Fruit fly (Drosophila melanogaster): ENCODE measurements around the gene CG5070.

- TF ChIP-seq Smox (GFP tag; optimal IDR thresholded peaks at IDR 0.05) (no peak), pdm3 (GFP tag; optimal IDR thresholded peaks at IDR 0.05) (no peak), CG6808 (GFP tag; optimal IDR thresholded peaks at IDR 0.05) (no peak), CG6854 (GFP tag; optimal IDR thresholded peaks at IDR 0.05) (no peak), Eip78C (GFP tag) (no peak), CG3032 (tag; optimal IDR thresholded peaks at IDR 0.05) (no peak), CG10669 (GFP tag; optimal IDR thresholded peaks at IDR 0.05) (no peak), CG11294 (GFP tag; IDR thresholded peaks at IDR 0.05) (no peak), CG6792 (GFP tag; optimal IDR thresholded peaks at IDR 0.05) (no peak), Gug (GFP tag; IDR thresholded peaks at IDR 0.05) (no peak), Ets96B (tag; optimal IDR thresholded peaks at IDR 0.05) (no peak), CG10631 (GFP tag; optimal IDR thresholded peaks at IDR 0.05) (no peak), Hr4 (GFP tag; optimal IDR thresholded peaks at IDR 0.05) (no peak), Sox15 (GFP tag; optimal IDR thresholded peaks at IDR 0.05) (no peak)
These were observed 3.1 kb downstream of the CG5070 start, which contains the start of gene CG32564 for dm6 chrX:17206046-17206445.
